Worm (Caenorhabditis elegans) whole organism, L4 larva: ENCODE measurements around the gene lgg-1.
A peak's percentile ranks its signal among the peaks of the same experiment; 100 is the strongest.

ENCODE experiments used
- T20F7.1 ChIP-seq: fragments of 200-800 bp; sonication (Bioruptor generic); optimal IDR thresholded peaks from 2 replicates; lab custom pipeline; 2018; ENCODE audit warnings: mild to moderate bottlenecking, missing genetic modification characterization, missing compliant biosample characterization
- T26A8.4 ChIP-seq: fragments of 200-800 bp; sonication (Bioruptor generic); IDR thresholded peaks from 2 replicates; pipeline ENCODE4 v1.3.6; 2022; ENCODE audit warnings: missing genetic modification characterization, missing compliant biosample characterization
- Y48G9A.11 ChIP-seq: fragments of 200-800 bp; sonication (Bioruptor generic); IDR thresholded peaks from 2 replicates; pipeline ENCODE4 v1.3.6; 2022; ENCODE audit warnings: missing genetic modification reagents, missing genetic modification characterization, missing compliant biosample characterization
- aha-1 ChIP-seq: fragments of 150-350 bp; peaks from one replicate; lab custom pipeline; 2014; ENCODE audit warnings: missing biosample characterization, missing genetic modification characterization
- attf-4 ChIP-seq: sonication (generic microtip); optimal IDR thresholded peaks from 3 replicates; lab custom pipeline; 2017; ENCODE audit warnings: missing biosample characterization, missing genetic modification characterization
- ceh-20 ChIP-seq: fragments of 200-800 bp; sonication (Bioruptor generic); IDR thresholded peaks from 2 replicates; pipeline ENCODE4 v1.3.6; 2022; ENCODE audit warnings: missing genetic modification reagents, missing genetic modification characterization, missing compliant biosample characterization
- daf-16 ChIP-seq, 3 experiments: sonication (generic microtip); optimal IDR thresholded peaks; 2 replicates each; lab custom pipeline; 2016 to 2017; ENCODE audit warnings: missing genetic modification characterization in 3 of 3, missing genetic modification reagents in 3 of 3, mild to moderate bottlenecking in 2 of 3, missing compliant biosample characterization in 2 of 3, missing biosample characterization in 1 of 3, moderate library complexity in 1 of 3
- dmd-6 ChIP-seq: fragments of 200-800 bp; sonication (Bioruptor generic); IDR thresholded peaks from 2 replicates; pipeline ENCODE4 v1.3.6; 2022; ENCODE audit warnings: missing genetic modification reagents, missing genetic modification characterization, missing compliant biosample characterization
- dve-1 ChIP-seq: sonication (generic microtip); optimal IDR thresholded peaks from 2 replicates; lab custom pipeline; 2017; ENCODE audit warnings: antibody characterized with exemption, mild to moderate bottlenecking, missing genetic modification characterization, missing compliant biosample characterization; ENCODE audit not compliant: insufficient read depth
- fos-1 ChIP-seq: fragments of 150-350 bp; optimal IDR thresholded peaks from 2 replicates; lab custom pipeline; 2014; ENCODE audit warnings: missing biosample characterization, missing genetic modification characterization
- gei-8 ChIP-seq: fragments of 200-800 bp; sonication (Bioruptor generic); optimal IDR thresholded peaks from 2 replicates; lab custom pipeline; 2018; ENCODE audit warnings: mild to moderate bottlenecking, missing genetic modification characterization, missing compliant biosample characterization
- hlh-11 ChIP-seq: fragments of 200-800 bp; sonication (Bioruptor generic); optimal IDR thresholded peaks from 2 replicates; lab custom pipeline; 2018; ENCODE audit warnings: mild to moderate bottlenecking, missing genetic modification characterization, missing compliant biosample characterization
- hlh-30 ChIP-seq: sonication (generic microtip); optimal IDR thresholded peaks from 2 replicates; lab custom pipeline; 2017; ENCODE audit warnings: antibody characterized with exemption, mild to moderate bottlenecking, missing genetic modification characterization, missing compliant biosample characterization; ENCODE audit not compliant: insufficient read depth
- lim-7 ChIP-seq: fragments of 200-800 bp; sonication (Bioruptor generic); IDR thresholded peaks from 2 replicates; pipeline ENCODE4 v1.3.6; 2022; ENCODE audit warnings: missing genetic modification characterization, missing compliant biosample characterization
- lin-29 ChIP-seq: fragments of 200-800 bp; sonication (Bioruptor generic); IDR thresholded peaks from 2 replicates; pipeline ENCODE4 v1.3.6; 2022; ENCODE audit warnings: missing genetic modification reagents, missing genetic modification characterization, missing compliant biosample characterization
- lin-38 ChIP-seq: fragments of 200-800 bp; sonication (Bioruptor generic); IDR thresholded peaks from 2 replicates; pipeline ENCODE4 v1.3.6; 2022; ENCODE audit warnings: missing genetic modification reagents, missing genetic modification characterization, missing compliant biosample characterization
- lin-39 ChIP-seq: fragments of 150-350 bp; optimal IDR thresholded peaks from 2 replicates; lab custom pipeline; 2014; ENCODE audit warnings: missing biosample characterization, missing genetic modification reagents, missing genetic modification characterization
- madf-5 ChIP-seq, 2 experiments: fragments of 200-800 bp; sonication (Bioruptor generic); IDR thresholded peaks; 2 replicates each; pipeline ENCODE4 v1.3.6; 2022; ENCODE audit warnings: missing compliant biosample characterization in 2 of 2, missing genetic modification characterization in 2 of 2
- mdl-1 ChIP-seq, 2 experiments: fragments of 150-350 bp in 1 of 2; sonication (generic microtip) in 1 of 2; optimal IDR thresholded peaks; 2 replicates each; lab custom pipeline; 2014 to 2017; ENCODE audit warnings: missing biosample characterization in 2 of 2, missing genetic modification characterization in 2 of 2
- mep-1 ChIP-seq: fragments of 150-350 bp; sonication (generic microtip); optimal IDR thresholded peaks from 3 replicates; lab custom pipeline; 2014; ENCODE audit warnings: missing biosample characterization, missing genetic modification characterization
- nhr-28 ChIP-seq: fragments of 150-350 bp; optimal IDR thresholded peaks from 2 replicates; lab custom pipeline; 2014; ENCODE audit warnings: missing biosample characterization, missing genetic modification characterization
- nhr-48 ChIP-seq: sonication (generic microtip); optimal IDR thresholded peaks from 2 replicates; lab custom pipeline; 2016; ENCODE audit warnings: mild to moderate bottlenecking, missing genetic modification characterization, missing compliant biosample characterization
- nhr-76 ChIP-seq: fragments of 150-350 bp; optimal IDR thresholded peaks from 2 replicates; lab custom pipeline; 2014; ENCODE audit warnings: missing biosample characterization, missing genetic modification characterization
- nhr-77 ChIP-seq: fragments of 150-350 bp; optimal IDR thresholded peaks from 2 replicates; lab custom pipeline; 2014; ENCODE audit warnings: missing biosample characterization, missing genetic modification characterization
- pha-4 ChIP-seq, 2 experiments: fragments of 150-350 bp in 1 of 2; fragments of 200-800 bp in 1 of 2; sonication (Bioruptor generic) in 1 of 2; IDR thresholded peaks in 1 of 2; optimal IDR thresholded peaks in 1 of 2; 2 replicates each; pipeline versions ENCODE4 v1.3.6 to Lab custom; 2014 to 2022; ENCODE audit warnings: missing genetic modification characterization in 2 of 2, missing genetic modification reagents in 2 of 2, missing biosample characterization in 1 of 2, missing compliant biosample characterization in 1 of 2
- pqm-1 ChIP-seq: sonication (generic microtip); optimal IDR thresholded peaks from 2 replicates; lab custom pipeline; 2017; ENCODE audit warnings: missing biosample characterization, missing genetic modification characterization
- snpc-1.2 ChIP-seq: fragments of 200-800 bp; sonication (Bioruptor generic); IDR thresholded peaks from 2 replicates; pipeline ENCODE4 v1.3.6; 2022; ENCODE audit warnings: missing genetic modification reagents, missing genetic modification characterization, missing compliant biosample characterization
- snpc-4 ChIP-seq: fragments of 150-350 bp; optimal IDR thresholded peaks from 2 replicates; lab custom pipeline; 2014; ENCODE audit warnings: missing biosample characterization, missing genetic modification characterization
- spr-1 ChIP-seq: sonication (generic microtip); optimal IDR thresholded peaks from 2 replicates; lab custom pipeline; 2016; ENCODE audit warnings: mild to moderate bottlenecking, missing genetic modification characterization, missing compliant biosample characterization
- tag-97 ChIP-seq: fragments of 200-800 bp; sonication (Bioruptor generic); IDR thresholded peaks from 2 replicates; pipeline ENCODE4 v1.3.6; 2022; ENCODE audit warnings: missing genetic modification characterization, missing compliant biosample characterization
- tra-1 ChIP-seq: fragments of 200-800 bp; sonication (Bioruptor generic); IDR thresholded peaks from 2 replicates; pipeline ENCODE4 v1.3.6; 2022; ENCODE audit warnings: missing genetic modification reagents, missing genetic modification characterization, missing compliant biosample characterization
- unc-130 ChIP-seq: sonication (generic microtip); optimal IDR thresholded peaks from 2 replicates; lab custom pipeline; 2016; ENCODE audit warnings: missing genetic modification reagents, missing genetic modification characterization, missing compliant biosample characterization
- unc-62 ChIP-seq, 3 experiments: fragments of 150-350 bp in 1 of 3; sonication (generic microtip); optimal IDR thresholded peaks in 2 of 3; peaks in 1 of 3; 1 replicate in 1 of 3; 2 replicates in 2 of 3; lab custom pipeline; 2014 to 2017; ENCODE audit warnings: missing biosample characterization in 3 of 3, missing genetic modification characterization in 3 of 3, missing genetic modification reagents in 3 of 3, missing genotype in 1 of 3

The lgg-1 gene

DNA sequence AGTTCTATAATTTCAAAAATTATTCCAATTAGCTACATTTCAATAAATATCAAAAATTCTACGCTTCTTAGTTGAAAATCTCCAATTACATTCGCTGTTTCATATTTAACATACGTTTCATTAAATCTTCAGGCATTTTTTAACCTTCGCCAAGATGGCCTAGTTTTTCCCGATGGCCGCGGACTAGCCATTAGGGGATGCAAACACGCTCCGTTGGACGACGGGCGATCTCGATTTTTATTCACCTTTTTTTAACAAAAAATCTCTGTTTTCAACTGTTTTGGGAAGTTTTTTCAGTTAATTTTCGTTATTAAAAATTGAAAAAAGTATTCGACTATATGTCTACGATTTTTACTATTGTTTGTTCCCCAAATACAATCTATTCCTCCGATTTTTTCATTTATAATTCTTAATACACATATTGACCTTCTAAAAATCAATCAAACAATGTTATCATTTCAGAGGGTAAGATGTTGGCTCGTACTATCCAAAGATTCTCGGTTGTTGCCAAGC is 35.7 kb upstream of the lgg-1 start, which contains the start of gene F58F12.1 (continued):
- TF ChIP-seq mep-1 (peak; percentile 66), unc-130 (GFP tag; lab: Kevin White, UChicago) (peak; percentile 90)

DNA sequence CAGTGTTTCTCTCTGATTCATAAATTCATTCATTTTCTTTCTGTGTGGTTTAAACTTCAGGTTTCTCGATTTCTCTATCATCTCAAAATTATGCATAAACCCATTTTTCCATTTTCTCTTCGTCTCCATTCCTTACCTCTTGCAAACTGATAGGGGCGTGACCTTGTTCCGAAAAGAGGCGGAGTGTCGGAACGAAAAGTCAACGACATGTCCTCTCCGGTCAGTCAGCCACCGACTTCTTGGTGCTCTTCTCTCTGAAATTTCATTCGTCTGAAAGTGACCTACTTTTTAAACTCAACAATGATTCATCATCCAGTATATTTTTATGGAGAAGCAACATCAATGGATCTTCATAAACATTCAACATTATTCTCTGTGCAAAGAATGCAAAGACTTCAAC is 33.3 kb upstream of the lgg-1 start, which contains the start of gene F58F12.12:
F58F12.12 (plus strand) TSS at position 301 of the 400 bp plus-strand sequence.
- TF ChIP-seq snpc-1.2, result no peak
- TF ChIP-seq aha-1 (tag; lab: Kevin White, UChicago), result peak; percentile 75
- no peak for TF ChIP-seq lin-39 (tag; lab: Kevin White, UChicago)
- no peak for TF ChIP-seq snpc-4

DNA sequence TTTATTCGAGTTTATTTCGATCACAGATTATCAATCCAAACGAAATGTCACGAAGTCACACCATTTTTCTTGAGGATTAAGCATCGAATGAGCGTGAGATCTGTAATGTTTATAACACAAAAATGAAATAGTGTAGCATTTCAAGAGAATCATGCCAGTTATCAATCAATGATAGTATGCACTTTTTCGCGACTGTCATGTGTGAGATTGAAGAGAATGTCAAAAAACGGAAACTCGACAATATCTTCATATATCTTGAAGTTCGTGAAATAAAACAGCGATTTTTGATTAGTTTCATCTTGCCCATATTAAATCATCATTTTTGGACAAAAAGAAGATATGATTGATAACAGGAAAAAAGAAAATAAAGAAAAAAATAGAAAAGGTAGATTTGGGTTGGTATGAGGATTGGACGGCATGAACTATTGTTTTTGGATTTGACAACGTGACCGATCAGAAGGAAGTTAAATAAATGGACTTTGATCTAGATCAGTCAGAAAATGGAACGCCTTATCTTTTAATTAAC is 31.6 kb upstream of the lgg-1 start:
- TF ChIP-seq mep-1 (peak; percentile 7), lim-7 (GFP tag; lab: Robert Waterston, UW) (no peak), fos-1 (no peak), Y48G9A.11 (no peak), lin-29 (GFP tag; lab: Robert Waterston, UW) (no peak), ceh-20 (GFP tag; lab: Robert Waterston, UW) (no peak), aha-1 (tag; lab: Kevin White, UChicago) (no peak), hlh-30 (tag; lab: Kevin White, UChicago) (peak; percentile 57), nhr-28 (tag; lab: Kevin White, UChicago) (peak; percentile 54), pqm-1 (tag; lab: Kevin White, UChicago) (no peak), mdl-1 (tag; optimal IDR thresholded peaks at IDR 0.05; lab: Kevin White, UChicago) (peak in 1 of 2 experiments; percentile 27), pha-4 (GFP tag; IDR thresholded peaks at IDR 0.05; lab: Robert Waterston, UW) (no peak), pha-4 (tag; optimal IDR thresholded peaks at IDR 0.05; lab: Kevin White, UChicago) (no peak), unc-130 (GFP tag; lab: Kevin White, UChicago) (no peak), dmd-6 (GFP tag; lab: Robert Waterston, UW) (0 out of 2 replicates have a peak, but pooled peaks have one; percentile 12)

DNA sequence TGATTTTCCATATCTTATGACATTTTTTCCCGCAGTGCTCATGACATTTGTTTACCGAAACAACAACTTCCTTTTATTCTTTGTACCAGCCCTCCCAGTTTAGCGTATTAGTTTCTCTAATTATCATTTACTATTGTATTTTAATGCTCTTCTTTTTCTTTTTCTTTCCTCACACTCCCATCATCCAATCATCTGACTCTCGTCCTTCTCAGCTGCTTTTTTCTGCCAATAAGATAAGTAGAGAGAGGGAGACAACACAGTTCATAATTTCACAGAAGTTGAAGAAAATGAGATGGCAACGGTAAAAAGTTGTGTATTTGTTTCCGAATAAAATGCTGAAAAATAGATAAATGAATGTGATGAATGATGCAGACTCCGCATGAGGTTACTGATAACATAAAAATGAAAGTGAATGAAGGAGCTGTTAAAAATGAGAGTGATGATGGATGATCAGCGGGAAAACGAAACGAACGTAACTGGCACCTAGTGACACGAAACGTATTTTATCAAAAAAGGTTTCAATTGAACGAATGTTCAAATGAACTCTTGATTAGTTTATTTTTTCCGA is 29.9 kb upstream of the lgg-1 start:
- TF ChIP-seq tra-1 (no peak), pqm-1 (tag; lab: Kevin White, UChicago) (peak; percentile 71), spr-1 (tag; lab: Kevin White, UChicago) (no peak), nhr-77 (tag; lab: Kevin White, UChicago) (peak; percentile 44), unc-62 (GFP tag; optimal IDR thresholded peaks at IDR 0.05 in 1 of 2; lab: Kevin White, UChicago) (peak in 1 of 2 experiments; percentile 69), unc-62 (tag; optimal IDR thresholded peaks at IDR 0.05; lab: Kevin White, UChicago) (no peak), hlh-30 (tag; lab: Kevin White, UChicago) (peak; percentile 49), dve-1 (tag; lab: Kevin White, UChicago) (peak; percentile 52), daf-16 (GFP tag; optimal IDR thresholded peaks at IDR 0.05; lab: Kevin White, UChicago) (no peak), daf-16 (tag; optimal IDR thresholded peaks at IDR 0.05; lab: Kevin White, UChicago) (peak; percentile 53), dmd-6 (GFP tag; lab: Robert Waterston, UW) (peak; percentile 70), mep-1 (peak; percentile 13), nhr-28 (tag; lab: Kevin White, UChicago) (peak; percentile 74), tag-97 (GFP tag; lab: Robert Waterston, UW) (no peak), nhr-76 (no peak), hlh-11 (tag; lab: Kevin White, UChicago) (peak; percentile 43)

DNA sequence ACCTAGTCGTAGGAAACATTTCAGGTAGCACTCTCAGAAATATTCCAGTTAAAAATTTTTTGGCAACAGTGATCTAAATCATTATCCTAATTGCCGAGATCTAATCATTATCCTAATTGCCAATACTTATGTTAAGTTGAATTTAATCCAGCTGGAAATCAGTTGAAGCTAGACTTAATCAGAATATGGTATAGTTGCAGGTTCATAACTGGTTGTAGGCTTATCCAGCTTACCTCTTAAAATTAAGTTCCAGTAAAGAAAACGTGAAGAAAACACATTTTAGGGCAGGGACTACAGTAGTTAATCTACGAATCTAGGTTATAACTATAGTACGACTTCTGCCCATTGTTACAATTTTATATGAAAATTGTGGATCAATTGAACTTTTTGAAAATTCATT is 29.2 kb upstream of the lgg-1 start:
- no peak for TF ChIP-seq gei-8
- TF ChIP-seq aha-1 (tag; lab: Kevin White, UChicago), result peak; percentile 93

ce11 chrII:6374646-6375045 is 27.1 kb upstream of the lgg-1 start:
- TF ChIP-seq lin-38 (GFP tag; lab: Robert Waterston, UW) (peak; percentile 31), T26A8.4 (GFP tag; lab: Robert Waterston, UW) (no peak), dmd-6 (GFP tag; lab: Robert Waterston, UW) (peak; percentile 65), hlh-11 (tag; lab: Kevin White, UChicago) (peak; percentile 38), hlh-30 (tag; lab: Kevin White, UChicago) (peak; percentile 73), dve-1 (tag; lab: Kevin White, UChicago) (peak; percentile 72), nhr-28 (tag; lab: Kevin White, UChicago) (peak; percentile 40), T20F7.1 (GFP tag; lab: Kevin White, UChicago) (peak; percentile 62), attf-4 (tag; lab: Kevin White, UChicago) (no peak), daf-16 (GFP tag; optimal IDR thresholded peaks at IDR 0.05; lab: Kevin White, UChicago) (no peak), daf-16 (tag; optimal IDR thresholded peaks at IDR 0.05; lab: Kevin White, UChicago) (peak; percentile 52), nhr-48 (tag; lab: Kevin White, UChicago) (peak; percentile 49), madf-5 (GFP tag; IDR thresholded peaks at IDR 0.05; lab: Robert Waterston, UW) (no peak)
